Worm (Caenorhabditis elegans) whole organism, L3 larva: Measurements from ENCODE around the gene D1014.2.

Source experiments
- ZK546.5 ChIP-seq: sonication (generic microtip); optimal IDR thresholded peaks from 2 replicates; lab custom pipeline; 2017; ENCODE audit warnings: missing biosample characterization, missing genetic modification characterization
- aly-2 ChIP-seq: fragments of 150-350 bp; optimal IDR thresholded peaks from 2 replicates; lab custom pipeline; 2014; ENCODE audit warnings: missing biosample characterization, missing genetic modification characterization
- ama-1 ChIP-seq: fragments of 150-350 bp; optimal IDR thresholded peaks from 2 replicates; lab custom pipeline; 2018
- ceh-16 ChIP-seq: sonication (generic microtip); optimal IDR thresholded peaks from 2 replicates; lab custom pipeline; 2017; ENCODE audit warnings: missing biosample characterization, missing genetic modification characterization
- ceh-28 ChIP-seq: fragments of 150-350 bp; optimal IDR thresholded peaks from 2 replicates; lab custom pipeline; 2014; ENCODE audit warnings: missing biosample characterization, missing genetic modification reagents, missing genetic modification characterization
- egl-27 ChIP-seq: sonication (generic microtip); optimal IDR thresholded peaks from 4 replicates; lab custom pipeline; 2017; ENCODE audit warnings: missing biosample characterization, missing genetic modification reagents, missing genetic modification characterization
- elt-1 ChIP-seq: fragments of 150-350 bp; optimal IDR thresholded peaks from 2 replicates; lab custom pipeline; 2014; ENCODE audit warnings: missing biosample characterization, missing genetic modification characterization
- elt-3 ChIP-seq, 3 experiments: fragments of 150-350 bp in 1 of 3; sonication (generic microtip) in 2 of 3; optimal IDR thresholded peaks; 2 replicates in 2 of 3; 4 replicates in 1 of 3; lab custom pipeline; 2014 to 2017; ENCODE audit warnings: missing biosample characterization in 3 of 3, missing genetic modification characterization in 3 of 3
- eor-1 ChIP-seq, 2 experiments: fragments of 150-350 bp; optimal IDR thresholded peaks; 2 replicates each; lab custom pipeline; 2014 to 2018; ENCODE audit warnings: missing biosample characterization in 2 of 2, missing genetic modification characterization in 2 of 2
- fkh-10 ChIP-seq: sonication (generic microtip); optimal IDR thresholded peaks from 2 replicates; lab custom pipeline; 2017; ENCODE audit warnings: missing biosample characterization, missing genetic modification reagents, missing genetic modification characterization
- fos-1 ChIP-seq: fragments of 150-350 bp; optimal IDR thresholded peaks from 2 replicates; lab custom pipeline; 2014; ENCODE audit warnings: missing biosample characterization, missing genetic modification characterization
- hmg-11 ChIP-seq: sonication (generic microtip); optimal IDR thresholded peaks from 2 replicates; lab custom pipeline; 2016; ENCODE audit warnings: missing genetic modification characterization, missing compliant biosample characterization
- jun-1 ChIP-seq: fragments of 150-350 bp; optimal IDR thresholded peaks from 2 replicates; lab custom pipeline; 2014; ENCODE audit warnings: missing biosample characterization, missing genetic modification reagents, missing genetic modification characterization
- lin-39 ChIP-seq: fragments of 150-350 bp; optimal IDR thresholded peaks from 2 replicates; lab custom pipeline; 2018; ENCODE audit warnings: missing biosample characterization, missing genetic modification reagents, missing genetic modification characterization
- mml-1 ChIP-seq: fragments of 150-350 bp; sonication (generic microtip); optimal IDR thresholded peaks from 3 replicates; lab custom pipeline; 2014; ENCODE audit warnings: missing biosample characterization, missing genetic modification characterization
- nfya-1 ChIP-seq: sonication (generic microtip); optimal IDR thresholded peaks from 2 replicates; lab custom pipeline; 2017; ENCODE audit warnings: missing genetic modification characterization, mild to moderate bottlenecking, missing compliant biosample characterization, antibody characterized with exemption, moderate library complexity; ENCODE audit not compliant: insufficient read depth
- nhr-11 ChIP-seq: fragments of 150-350 bp; optimal IDR thresholded peaks from 2 replicates; lab custom pipeline; 2014; ENCODE audit warnings: missing biosample characterization, missing genetic modification characterization
- nhr-23 ChIP-seq: fragments of 150-350 bp; optimal IDR thresholded peaks from 2 replicates; lab custom pipeline; 2014; ENCODE audit warnings: missing biosample characterization, missing genetic modification reagents, missing genetic modification characterization
- nhr-25 ChIP-seq: sonication (generic microtip); optimal IDR thresholded peaks from 2 replicates; lab custom pipeline; 2017; ENCODE audit warnings: missing biosample characterization, missing genetic modification characterization
- nhr-67 ChIP-seq: fragments of 150-350 bp; optimal IDR thresholded peaks from 2 replicates; lab custom pipeline; 2014; ENCODE audit warnings: missing biosample characterization, missing genetic modification characterization
- tbx-2 ChIP-seq: sonication (generic microtip); optimal IDR thresholded peaks from 2 replicates; lab custom pipeline; 2016; ENCODE audit warnings: mild to moderate bottlenecking, missing genetic modification characterization, missing compliant biosample characterization
- unc-39 ChIP-seq: sonication (generic microtip); optimal IDR thresholded peaks from 4 replicates; lab custom pipeline; 2017; ENCODE audit warnings: missing biosample characterization, missing genetic modification characterization
- unc-62 ChIP-seq: fragments of 150-350 bp; sonication (generic microtip); optimal IDR thresholded peaks from 4 replicates; lab custom pipeline; 2014; ENCODE audit warnings: missing biosample characterization, missing genetic modification reagents, missing genetic modification characterization

D1014.2 gene

ce11 chrV:8188421-8188820, 44.7 kb downstream of the D1014.2 start, which contains the start of gene F20D6.15:
Gene F20D6.15 (minus strand): TSS chrV:8188467.
- TF ChIP-seq ZK546.5 (no peak), eor-1 (tag; optimal IDR thresholded peaks at IDR 0.05; lab: Kevin White, UChicago) (no peak), ceh-28 (tag; lab: Kevin White, UChicago) (no peak), ceh-16 (tag; lab: Kevin White, UChicago) (no peak), unc-39 (tag; lab: Kevin White, UChicago) (no peak), nhr-25 (no peak), egl-27 (no peak), nhr-23 (tag; lab: Kevin White, UChicago) (no peak), nhr-67 (tag; lab: Kevin White, UChicago) (no peak), tbx-2 (tag; lab: Kevin White, UChicago) (no peak), ama-1 (lab: Kevin White, UChicago) (no peak), hmg-11 (tag; lab: Kevin White, UChicago) (no peak)

DNA sequence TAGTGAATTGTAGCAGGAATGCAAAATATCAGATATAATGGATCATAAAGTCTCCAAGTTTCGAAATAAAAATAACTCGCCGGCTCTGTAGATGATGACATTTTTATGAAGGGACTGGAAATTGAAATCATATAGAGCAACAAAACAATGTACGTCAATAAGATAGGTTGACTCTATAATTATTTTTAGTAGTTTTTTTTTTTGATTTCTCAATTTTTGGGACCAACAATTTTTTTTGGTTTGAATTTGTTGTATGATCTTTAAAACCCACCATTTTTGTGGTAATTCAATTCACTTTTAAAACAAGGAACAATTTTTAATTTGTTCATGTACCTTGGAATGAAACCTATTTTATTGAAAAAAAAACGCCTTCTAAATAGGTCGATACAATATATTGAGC, 46.3 kb downstream of the D1014.2 start, which contains the start of gene F20D6.12:
TSS of gene F20D6.12 (minus strand) at position 101 of the 400 bp plus-strand sequence.
- TF ChIP-seq ceh-16 (tag; lab: Kevin White, UChicago) (no peak), elt-1 (tag; lab: Kevin White, UChicago) (no peak), elt-3 (tag; optimal IDR thresholded peaks at IDR 0.05; lab: Kevin White, UChicago) (no peak), mml-1 (tag; lab: Kevin White, UChicago) (no peak), nhr-23 (tag; lab: Kevin White, UChicago) (no peak), nhr-11 (tag; lab: Kevin White, UChicago) (no peak), nfya-1 (no peak)
- TF ChIP-seq, all 47 proteins: peak for 0

ce11 chrV:8190430-8190829, 46.7 kb downstream of the D1014.2 start, which contains the start of gene F20D6.1:
Gene F20D6.1 (plus strand): TSS chrV:8190730.
- no peak for TF ChIP-seq elt-3 (tag; optimal IDR thresholded peaks at IDR 0.05; lab: Kevin White, UChicago)
- no peak for TF ChIP-seq fos-1 (tag; lab: Kevin White, UChicago)
- no peak for TF ChIP-seq ama-1 (lab: Kevin White, UChicago)
- no peak for TF ChIP-seq nhr-67 (tag; lab: Kevin White, UChicago)
- TF ChIP-seq hmg-11 (tag; lab: Kevin White, UChicago): no peak
- TF ChIP-seq fkh-10 (GFP tag; lab: Kevin White, UChicago): no peak
- TF ChIP-seq aly-2: no peak
- no peak for TF ChIP-seq unc-62 (GFP tag; lab: Kevin White, UChicago)
- TF ChIP-seq unc-39 (tag; lab: Kevin White, UChicago): no peak
- TF ChIP-seq elt-1 (tag; lab: Kevin White, UChicago): no peak
- TF ChIP-seq jun-1 (tag; lab: Kevin White, UChicago): no peak
- TF ChIP-seq lin-39 (tag; lab: Kevin White, UChicago): no peak
